Fruit fly (Drosophila melanogaster): Measurements from ENCODE around the gene Polr1C.
A peak's percentile ranks its signal among the peaks of the same experiment; 100 is the strongest.

Polr1C gene

DNA sequence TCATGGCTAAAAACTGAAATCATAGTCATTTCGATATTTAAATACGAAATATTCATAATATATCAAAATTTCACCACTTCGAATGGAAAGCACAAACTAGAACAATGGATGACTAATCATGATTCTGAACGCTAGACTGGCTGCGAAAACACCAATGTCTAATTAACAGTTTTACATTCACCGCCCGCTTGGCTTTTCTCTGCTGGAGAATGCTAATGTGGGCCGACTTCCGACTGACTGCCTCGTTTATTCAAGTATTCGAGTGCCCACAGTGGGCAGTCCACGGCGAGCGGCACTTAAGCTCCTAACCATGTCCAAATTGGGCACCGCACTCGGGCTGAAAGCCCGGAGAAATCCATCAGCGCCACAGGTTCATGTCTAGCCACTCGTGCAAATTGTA lies 33.2 kb downstream of the Polr1C start:
- TF ChIP-seq gl (tag; optimal IDR thresholded peaks at IDR 0.05) (no peak), CG4496 (GFP tag; IDR thresholded peaks at IDR 0.05) (no peak), CG10348 (GFP tag; IDR thresholded peaks at IDR 0.05) (no peak), CG14655 (GFP tag; optimal IDR thresholded peaks at IDR 0.05) (no peak), fd96Ca (GFP tag; IDR thresholded peaks at IDR 0.05) (no peak), CG32121 (GFP tag; IDR thresholded peaks at IDR 0.05) (no peak), EcR (GFP tag; optimal IDR thresholded peaks at IDR 0.05) (no peak), CG15710 (tag; optimal IDR thresholded peaks at IDR 0.05) (no peak), CG34367 (tag; optimal IDR thresholded peaks at IDR 0.05) (no peak), CG17806 (tag; optimal IDR thresholded peaks at IDR 0.05) (no peak), rn (GFP tag; IDR thresholded peaks at IDR 0.05) (no peak), CG8301 (tag; optimal IDR thresholded peaks at IDR 0.05) (no peak), Pif1A (GFP tag; optimal IDR thresholded peaks at IDR 0.05) (no peak), D1 (tag; optimal IDR thresholded peaks at IDR 0.05) (no peak), CG8159 (tag; optimal IDR thresholded peaks at IDR 0.05) (no peak), CG12605 (GFP tag; IDR thresholded peaks at IDR 0.05) (no peak), CG13204 (GFP tag; optimal IDR thresholded peaks at IDR 0.05) (no peak), Ets98B (GFP tag; IDR thresholded peaks at IDR 0.05) (no peak), CG9948 (tag; optimal IDR thresholded peaks at IDR 0.05) (no peak), Snoo (tag; optimal IDR thresholded peaks at IDR 0.05) (no peak)

- no peak for TF ChIP-seq CG34367 (tag; optimal IDR thresholded peaks at IDR 0.05)
- TF ChIP-seq rn (GFP tag; IDR thresholded peaks at IDR 0.05), result no peak
- peak; percentile 75 for TF ChIP-seq Ets98B (GFP tag; IDR thresholded peaks at IDR 0.05)
- TF ChIP-seq CG8301 (tag; optimal IDR thresholded peaks at IDR 0.05), result peak; percentile 16
- peak; percentile 49; the same call in 1 of the 2 replicates for TF ChIP-seq CG32121 (GFP tag; IDR thresholded peaks at IDR 0.05)
- TF ChIP-seq CG14655 (GFP tag; optimal IDR thresholded peaks at IDR 0.05), result peak; percentile 45
- peak; percentile 60; the same call in 1 of the 2 replicates for TF ChIP-seq CG12605 (GFP tag; IDR thresholded peaks at IDR 0.05)
- TF ChIP-seq Snoo (tag; optimal IDR thresholded peaks at IDR 0.05), result no peak
- peak; percentile 34 for TF ChIP-seq Pif1A (GFP tag; optimal IDR thresholded peaks at IDR 0.05)
- no peak for TF ChIP-seq D1 (tag; optimal IDR thresholded peaks at IDR 0.05)
- TF ChIP-seq Pif1B (GFP tag; optimal IDR thresholded peaks at IDR 0.05), result no peak
- TF ChIP-seq gl (tag; optimal IDR thresholded peaks at IDR 0.05), result no peak
- TF ChIP-seq fd96Ca (GFP tag; IDR thresholded peaks at IDR 0.05), result peak; percentile 57; the same call in 1 of the 3 replicates
- no peak for TF ChIP-seq CG10348 (GFP tag; IDR thresholded peaks at IDR 0.05)
- no peak for TF ChIP-seq CG17806 (tag; optimal IDR thresholded peaks at IDR 0.05)
- peak; percentile 65; the same call in 2 of the 3 replicates for TF ChIP-seq CG4496 (GFP tag; IDR thresholded peaks at IDR 0.05)
- no peak for TF ChIP-seq CG9948 (tag; optimal IDR thresholded peaks at IDR 0.05)
- peak; percentile 15 for TF ChIP-seq CG15710 (tag; optimal IDR thresholded peaks at IDR 0.05)
Observed at dm6 chr2L:5002711-5003402, 34.1 kb downstream of the Polr1C start.

DNA sequence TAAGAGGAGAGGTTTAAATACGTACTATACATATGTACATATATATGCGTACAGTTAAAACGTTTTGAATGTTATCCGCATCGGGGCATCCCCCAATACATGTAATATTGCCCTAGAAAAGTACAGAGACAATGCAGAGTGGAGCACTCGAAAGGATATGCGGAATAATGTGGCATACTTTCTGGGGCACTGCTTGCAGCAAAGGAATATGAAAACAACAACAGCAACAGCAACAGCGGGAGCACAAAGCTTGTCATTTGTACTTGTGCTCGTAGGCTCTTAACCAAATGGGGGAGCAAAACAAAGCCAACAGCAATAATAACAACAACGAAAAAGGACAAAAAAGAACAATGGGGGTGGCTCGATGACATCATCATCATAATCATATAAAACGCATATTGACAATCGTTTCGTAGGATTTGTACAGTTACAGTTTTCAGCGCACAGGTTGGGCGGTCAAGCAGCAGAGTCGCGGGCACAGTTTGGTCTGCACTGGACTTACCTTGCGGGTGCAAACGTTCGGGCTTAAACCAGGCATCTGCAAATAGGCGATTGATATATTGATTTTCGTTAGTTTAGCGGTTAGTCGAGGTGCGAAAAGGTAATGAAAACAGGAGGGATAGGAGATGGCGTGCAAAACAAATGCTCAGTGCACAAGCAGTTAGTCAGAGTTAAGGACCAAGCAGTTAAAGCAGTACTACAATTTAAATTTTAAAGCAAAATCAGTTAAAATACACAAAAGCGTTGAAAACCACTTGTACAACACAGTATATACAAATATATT lies 35.1 kb downstream of the Polr1C start:
- TF ChIP-seq CG15710 (tag; optimal IDR thresholded peaks at IDR 0.05) (no peak), CG12605 (GFP tag; IDR thresholded peaks at IDR 0.05) (no peak), CG32121 (GFP tag; IDR thresholded peaks at IDR 0.05) (no peak)

DNA sequence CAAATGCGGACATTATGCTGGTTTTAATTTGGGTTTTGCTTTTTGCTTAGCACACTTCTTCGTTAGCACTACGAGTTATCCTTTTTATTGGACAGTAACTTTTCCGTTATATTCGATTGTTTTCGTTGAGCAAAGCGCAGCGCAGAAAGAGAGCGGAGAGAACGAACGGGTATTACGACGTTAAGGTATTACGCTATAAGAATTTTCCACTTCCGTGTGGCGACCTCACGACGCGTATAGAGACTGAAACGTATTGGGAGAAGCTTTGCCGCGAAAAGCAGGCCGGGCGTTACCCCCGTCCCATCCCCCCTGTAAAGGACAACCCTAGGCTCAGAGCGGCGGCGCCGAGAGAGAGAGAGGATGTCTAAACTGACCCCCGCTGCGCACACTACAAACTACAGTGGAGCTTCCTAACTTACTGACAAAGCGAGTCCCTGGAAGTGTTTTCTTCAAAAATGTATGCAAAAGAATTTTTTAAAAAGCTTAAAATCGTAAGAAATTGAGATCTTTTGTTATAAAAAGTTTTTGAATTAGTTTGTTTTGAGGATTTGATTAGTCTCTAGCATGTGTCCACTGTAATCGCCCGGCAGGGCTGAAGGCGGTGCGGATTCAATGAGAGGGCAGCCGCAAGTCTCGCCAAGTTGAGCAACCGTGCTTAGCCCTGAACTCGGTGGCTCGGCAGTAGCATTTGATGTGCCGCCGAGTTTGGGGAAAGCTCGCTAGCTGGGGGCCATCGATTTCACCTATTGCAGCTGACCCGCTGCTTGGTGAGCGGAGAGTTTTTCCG lies 36.1 kb downstream of the Polr1C start:
- TF ChIP-seq CG14655 (GFP tag; optimal IDR thresholded peaks at IDR 0.05), result peak; percentile 83
- peak; percentile 89 for TF ChIP-seq CG32121 (GFP tag; IDR thresholded peaks at IDR 0.05)
- TF ChIP-seq Snoo (tag; optimal IDR thresholded peaks at IDR 0.05), result peak; percentile 70
- peak; percentile 89 for TF ChIP-seq CG17806 (tag; optimal IDR thresholded peaks at IDR 0.05)
- TF ChIP-seq gl (tag; optimal IDR thresholded peaks at IDR 0.05), result peak; percentile 73
- peak; percentile 61; the same call in 1 of the 2 replicates for TF ChIP-seq rn (GFP tag; IDR thresholded peaks at IDR 0.05)
- TF ChIP-seq fd96Ca (GFP tag; IDR thresholded peaks at IDR 0.05), result peak; percentile 90
- peak; percentile 88 for TF ChIP-seq CG34367 (tag; optimal IDR thresholded peaks at IDR 0.05)
- peak; percentile 91 for TF ChIP-seq CG12605 (GFP tag; IDR thresholded peaks at IDR 0.05)
- peak; percentile 94 for TF ChIP-seq CG4496 (GFP tag; IDR thresholded peaks at IDR 0.05)
- peak; percentile 38 for TF ChIP-seq EcR (GFP tag; optimal IDR thresholded peaks at IDR 0.05)
- TF ChIP-seq CG15710 (tag; optimal IDR thresholded peaks at IDR 0.05), result peak; percentile 90
- TF ChIP-seq CG13204 (GFP tag; optimal IDR thresholded peaks at IDR 0.05), result peak; percentile 69
- peak; percentile 41 for TF ChIP-seq D1 (tag; optimal IDR thresholded peaks at IDR 0.05)
- TF ChIP-seq CG8301 (tag; optimal IDR thresholded peaks at IDR 0.05), result peak; percentile 81
- TF ChIP-seq CG9948 (tag; optimal IDR thresholded peaks at IDR 0.05), result peak; percentile 89
- peak; percentile 86 for TF ChIP-seq Pif1B (GFP tag; optimal IDR thresholded peaks at IDR 0.05)
- peak; percentile 90 for TF ChIP-seq CG8159 (tag; optimal IDR thresholded peaks at IDR 0.05)
- peak; percentile 88 for TF ChIP-seq Ets98B (GFP tag; IDR thresholded peaks at IDR 0.05)
- TF ChIP-seq Pif1A (GFP tag; optimal IDR thresholded peaks at IDR 0.05), result peak; percentile 90
- peak; percentile 76 for TF ChIP-seq CG10348 (GFP tag; IDR thresholded peaks at IDR 0.05)

- TF ChIP-seq CG4496 (GFP tag; IDR thresholded peaks at IDR 0.05) (no peak), CG14655 (GFP tag; optimal IDR thresholded peaks at IDR 0.05) (no peak), CG8301 (tag; optimal IDR thresholded peaks at IDR 0.05) (no peak), CG12605 (GFP tag; IDR thresholded peaks at IDR 0.05) (no peak), D1 (tag; optimal IDR thresholded peaks at IDR 0.05) (no peak), fd96Ca (GFP tag; IDR thresholded peaks at IDR 0.05) (no peak), CG13204 (GFP tag; optimal IDR thresholded peaks at IDR 0.05) (no peak), CG10348 (GFP tag; IDR thresholded peaks at IDR 0.05) (no peak), EcR (GFP tag; optimal IDR thresholded peaks at IDR 0.05) (no peak), Ets98B (GFP tag; IDR thresholded peaks at IDR 0.05) (no peak), CG34367 (tag; optimal IDR thresholded peaks at IDR 0.05) (no peak), CG32121 (GFP tag; IDR thresholded peaks at IDR 0.05) (no peak), CG17806 (tag; optimal IDR thresholded peaks at IDR 0.05) (no peak), CG8159 (tag; optimal IDR thresholded peaks at IDR 0.05) (no peak), gl (tag; optimal IDR thresholded peaks at IDR 0.05) (no peak), Snoo (tag; optimal IDR thresholded peaks at IDR 0.05) (no peak), CG9948 (tag; optimal IDR thresholded peaks at IDR 0.05) (no peak)
Observed at dm6 chr2L:5005464-5005764, 36.6 kb downstream of the Polr1C start.
